Fruit fly (Drosophila melanogaster) whole organism, embryonic: Measurements from ENCODE around the gene CG12010.

Source experiments
- Ada2b ChIP-seq: fragments of 200-800 bp; sonication (Bioruptor generic); IDR thresholded peaks from 2 replicates; pipeline ENCODE4 v1.3.6; 2022; ENCODE audit warnings: missing biosample characterization, missing genetic modification characterization
- CG11504 ChIP-seq: fragments of 200-800 bp; sonication (Bioruptor generic); optimal IDR thresholded peaks from 3 replicates; lab custom pipeline; 2019; ENCODE audit warnings: missing biosample characterization, mild to moderate bottlenecking, missing genetic modification characterization, moderate library complexity
- CG11695 ChIP-seq: fragments of 200-800 bp; sonication (Bioruptor generic); IDR thresholded peaks from 3 replicates; pipeline ENCODE4 v1.3.6; 2022; ENCODE audit warnings: missing biosample characterization, missing genetic modification characterization
- CG12071 ChIP-seq: fragments of 200-800 bp; sonication (Bioruptor generic); optimal IDR thresholded peaks from 3 replicates; lab custom pipeline; 2018; ENCODE audit warnings: missing biosample characterization, mild to moderate bottlenecking, missing genetic modification characterization
- CG15269 ChIP-seq: fragments of 200-800 bp; sonication (Bioruptor generic); optimal IDR thresholded peaks from 2 replicates; lab custom pipeline; 2018; ENCODE audit warnings: missing biosample characterization, mild to moderate bottlenecking, missing genetic modification characterization, moderate library complexity
- CG15696 ChIP-seq: fragments of 200-800 bp; sonication (Bioruptor generic); optimal IDR thresholded peaks from 2 replicates; lab custom pipeline; 2019; ENCODE audit warnings: missing biosample characterization, mild to moderate bottlenecking, missing genetic modification characterization, moderate library complexity
- CG1602 ChIP-seq: fragments of 200-800 bp; sonication (Bioruptor generic); optimal IDR thresholded peaks from 3 replicates; lab custom pipeline; 2016; ENCODE audit warnings: missing biosample characterization, missing genetic modification characterization
- CG17328 ChIP-seq: fragments of 200-800 bp; sonication (Bioruptor generic); IDR thresholded peaks from 2 replicates; pipeline ENCODE4 v1.3.6; 2022; ENCODE audit warnings: missing biosample characterization, missing genetic modification characterization
- CG17612 ChIP-seq: fragments of 200-800 bp; sonication (Bioruptor generic); IDR thresholded peaks from 2 replicates; pipeline ENCODE4 v1.3.6; 2022; ENCODE audit warnings: missing biosample characterization, missing genetic modification characterization
- CG18599 ChIP-seq: fragments of 200-800 bp; sonication (Bioruptor generic); optimal IDR thresholded peaks from 3 replicates; lab custom pipeline; 2017; ENCODE audit warnings: missing biosample characterization, missing genetic modification characterization, mild to moderate bottlenecking, moderate library complexity, missing genetic modification reagents
- CG2889 ChIP-seq: fragments of 200-800 bp; sonication (Bioruptor generic); IDR thresholded peaks from 3 replicates; pipeline ENCODE4 v1.3.6; 2022; ENCODE audit warnings: missing biosample characterization, missing genetic modification characterization
- CG31224 ChIP-seq: fragments of 200-800 bp; sonication (Bioruptor generic); IDR thresholded peaks from 2 replicates; pipeline ENCODE4 v1.3.6; 2022; ENCODE audit warnings: missing biosample characterization, missing genetic modification characterization
- CG32532 ChIP-seq: fragments of 200-800 bp; sonication (Bioruptor generic); IDR thresholded peaks from 2 replicates; pipeline ENCODE4 v1.3.6; 2022; ENCODE audit warnings: missing biosample characterization, missing genetic modification characterization
- CG34224 ChIP-seq: fragments of 200-800 bp; sonication (Bioruptor generic); IDR thresholded peaks from 3 replicates; pipeline ENCODE4 v1.3.6; 2022; ENCODE audit warnings: missing biosample characterization, missing genetic modification characterization; ENCODE audit not compliant: partially characterized antibody
- CG6765 ChIP-seq: fragments of 200-800 bp; sonication (Bioruptor generic); optimal IDR thresholded peaks from 3 replicates; lab custom pipeline; 2017; ENCODE audit warnings: missing biosample characterization, mild to moderate bottlenecking, missing genetic modification characterization
- CG9215 ChIP-seq: fragments of 200-800 bp; sonication (Bioruptor generic); IDR thresholded peaks from 2 replicates; pipeline ENCODE4 v1.3.6; 2022; ENCODE audit warnings: missing biosample characterization, missing genetic modification characterization
- CG9817 ChIP-seq: fragments of 200-800 bp; sonication (Bioruptor generic); optimal IDR thresholded peaks from 2 replicates; lab custom pipeline; 2018; ENCODE audit warnings: missing biosample characterization, mild to moderate bottlenecking, missing genetic modification characterization, moderate library complexity
- Fer1 ChIP-seq: fragments of 200-800 bp; sonication (Bioruptor generic); optimal IDR thresholded peaks from 2 replicates; lab custom pipeline; 2017; ENCODE audit warnings: missing biosample characterization, mild to moderate bottlenecking, missing genetic modification characterization
- HHEX ChIP-seq: fragments of 200-800 bp; sonication (Bioruptor generic); optimal IDR thresholded peaks from 3 replicates; lab custom pipeline; 2017; ENCODE audit warnings: missing biosample characterization, mild to moderate bottlenecking, missing genetic modification characterization, missing genetic modification reagents
- HLH4C ChIP-seq: fragments of 200-800 bp; sonication (Bioruptor generic); IDR thresholded peaks from 3 replicates; pipeline ENCODE4 v1.3.6; 2022; ENCODE audit warnings: missing biosample characterization, missing genetic modification characterization; ENCODE audit not compliant: partially characterized antibody
- Hmr ChIP-seq: fragments of 200-800 bp; sonication (Bioruptor generic); optimal IDR thresholded peaks from 3 replicates; lab custom pipeline; 2017; ENCODE audit warnings: mild to moderate bottlenecking, missing biosample characterization, missing genetic modification reagents, missing genetic modification characterization
- Jarid2 ChIP-seq: fragments of 200-800 bp; sonication (Bioruptor generic); optimal IDR thresholded peaks from 3 replicates; lab custom pipeline; 2017; ENCODE audit warnings: mild to moderate bottlenecking, missing biosample characterization, missing genetic modification reagents, missing genetic modification characterization
- NFAT ChIP-seq: fragments of 200-800 bp; sonication (Bioruptor generic); IDR thresholded peaks from 2 replicates; pipeline ENCODE4 v1.3.6; 2022; ENCODE audit warnings: missing biosample characterization, missing genetic modification characterization
- Rx ChIP-seq: fragments of 200-800 bp; sonication (Bioruptor generic); IDR thresholded peaks from 2 replicates; pipeline ENCODE4 v1.3.6; 2022; ENCODE audit warnings: missing biosample characterization, missing genetic modification characterization
- Sry-β ChIP-seq: fragments of 200-800 bp; sonication (Bioruptor generic); optimal IDR thresholded peaks from 2 replicates; lab custom pipeline; 2018; ENCODE audit warnings: missing biosample characterization, mild to moderate bottlenecking, missing genetic modification characterization, moderate library complexity
- TFAM ChIP-seq: fragments of 200-800 bp; sonication (Bioruptor generic); optimal IDR thresholded peaks from 2 replicates; lab custom pipeline; 2017; ENCODE audit warnings: missing biosample characterization, missing genetic modification characterization, inconsistent platforms
- Xbp1 ChIP-seq: fragments of 200-800 bp; sonication (Bioruptor generic); optimal IDR thresholded peaks from 3 replicates; lab custom pipeline; 2016; ENCODE audit warnings: missing biosample characterization, mild to moderate bottlenecking, missing genetic modification characterization
- Xrp1 ChIP-seq: fragments of 200-800 bp; sonication (Bioruptor generic); IDR thresholded peaks from 2 replicates; pipeline ENCODE4 v1.3.6; 2022; ENCODE audit warnings: missing biosample characterization, missing genetic modification characterization
- ab ChIP-seq: fragments of 200-800 bp; sonication (Bioruptor generic); optimal IDR thresholded peaks from 2 replicates; lab custom pipeline; 2016; ENCODE audit warnings: missing biosample characterization, missing genetic modification characterization
- al ChIP-seq: fragments of 200-800 bp; sonication (Bioruptor generic); IDR thresholded peaks from 2 replicates; pipeline ENCODE4 v1.3.6; 2022; ENCODE audit warnings: missing biosample characterization, missing genetic modification characterization
- bowl ChIP-seq: fragments of 200-800 bp; sonication (Bioruptor generic); IDR thresholded peaks from 2 replicates; pipeline ENCODE4 v1.3.6; 2022; ENCODE audit warnings: missing biosample characterization, missing genetic modification characterization
- bsh ChIP-seq, 2 experiments: fragments of 200-800 bp; sonication (Bioruptor generic); optimal IDR thresholded peaks; 2 replicates each; lab custom pipeline; 2017 to 2018; ENCODE audit warnings: mild to moderate bottlenecking in 2 of 2, missing biosample characterization in 2 of 2, missing genetic modification characterization in 2 of 2, moderate library complexity in 1 of 2
- cato ChIP-seq: fragments of 200-800 bp; sonication (Bioruptor generic); optimal IDR thresholded peaks from 2 replicates; lab custom pipeline; 2016; ENCODE audit warnings: missing biosample characterization, missing genetic modification characterization, borderline replicate concordance
- dan ChIP-seq: fragments of 200-800 bp; sonication (Bioruptor generic); IDR thresholded peaks from 2 replicates; pipeline ENCODE4 v1.3.6; 2022; ENCODE audit warnings: missing biosample characterization, missing genetic modification characterization
- ind ChIP-seq: fragments of 200-800 bp; sonication (Bioruptor generic); optimal IDR thresholded peaks from 3 replicates; lab custom pipeline; 2016; ENCODE audit warnings: missing biosample characterization, missing genetic modification characterization
- jigr1 ChIP-seq: fragments of 200-800 bp; sonication (Bioruptor generic); IDR thresholded peaks from 3 replicates; pipeline ENCODE4 v1.3.6; 2022; ENCODE audit warnings: missing biosample characterization, missing genetic modification characterization
- lov ChIP-seq, 2 experiments: fragments of 200-800 bp in 1 of 2; fragments of >200 bp in 1 of 2; sonication (Bioruptor generic) in 1 of 2; IDR thresholded peaks in 1 of 2; optimal IDR thresholded peaks in 1 of 2; 2 replicates in 1 of 2; 3 replicates in 1 of 2; pipeline versions ENCODE4 v1.3.6 to Lab custom; 2017 to 2022; ENCODE audit warnings: missing biosample characterization in 1 of 2, missing genetic modification characterization in 1 of 2
- nmo ChIP-seq: fragments of 200-800 bp; sonication (Bioruptor generic); optimal IDR thresholded peaks from 2 replicates; lab custom pipeline; 2018; ENCODE audit warnings: missing biosample characterization, mild to moderate bottlenecking, missing genetic modification characterization, moderate library complexity
- otp ChIP-seq: fragments of 200-800 bp; sonication (Bioruptor generic); IDR thresholded peaks from 3 replicates; pipeline ENCODE4, ENCODE4 v1.3.6; 2022; ENCODE audit warnings: missing biosample characterization, missing genetic modification characterization
- sc ChIP-seq, 3 experiments: fragments of >200 bp in 2 of 3; fragments of 200-800 bp in 1 of 3; sonication (Bioruptor generic) in 1 of 3; optimal IDR thresholded peaks; 2 replicates in 2 of 3; 3 replicates in 1 of 3; lab custom pipeline; 2017; ENCODE audit warnings: mild to moderate bottlenecking in 1 of 3, missing biosample characterization in 1 of 3, missing genetic modification characterization in 1 of 3, missing genetic modification reagents in 1 of 3
- sens ChIP-seq: fragments of 200-800 bp; sonication (Bioruptor generic); peaks from one replicate; lab custom pipeline; 2016; ENCODE audit warnings: missing biosample characterization, missing genetic modification characterization
- slou ChIP-seq: fragments of 200-800 bp; sonication (Bioruptor generic); optimal IDR thresholded peaks from 3 replicates; lab custom pipeline; 2016; ENCODE audit warnings: missing biosample characterization, missing genetic modification characterization
- so ChIP-seq: fragments of 200-800 bp; sonication (Bioruptor generic); IDR thresholded peaks from 3 replicates; pipeline ENCODE4 v1.3.6; 2022; ENCODE audit warnings: missing biosample characterization, missing genetic modification characterization
- stc ChIP-seq: fragments of 200-800 bp; sonication (Bioruptor generic); IDR thresholded peaks from 2 replicates; pipeline ENCODE4 v1.3.6; 2022; ENCODE audit warnings: missing biosample characterization, missing genetic modification characterization
- ttk ChIP-seq: fragments of 200-800 bp; sonication (Bioruptor generic); IDR thresholded peaks from 2 replicates; pipeline ENCODE4 v2.1.2; 2022; ENCODE audit warnings: missing biosample characterization, missing genetic modification characterization
- twi ChIP-seq: fragments of 200-800 bp; optimal IDR thresholded peaks from 2 replicates; lab custom pipeline; 2019; ENCODE audit warnings: missing biosample characterization, mild to moderate bottlenecking, missing genetic modification characterization, moderate library complexity
- vvl ChIP-seq: fragments of 200-800 bp; sonication (Bioruptor generic); IDR thresholded peaks from 2 replicates; pipeline ENCODE4 v1.3.6; 2022; ENCODE audit warnings: missing biosample characterization, missing genetic modification characterization
- wor ChIP-seq: fragments of 200-800 bp; sonication (Bioruptor generic); IDR thresholded peaks from 2 replicates; pipeline ENCODE4 v1.3.6; 2022; ENCODE audit warnings: missing biosample characterization, missing genetic modification characterization

Gene CG12010

DNA sequence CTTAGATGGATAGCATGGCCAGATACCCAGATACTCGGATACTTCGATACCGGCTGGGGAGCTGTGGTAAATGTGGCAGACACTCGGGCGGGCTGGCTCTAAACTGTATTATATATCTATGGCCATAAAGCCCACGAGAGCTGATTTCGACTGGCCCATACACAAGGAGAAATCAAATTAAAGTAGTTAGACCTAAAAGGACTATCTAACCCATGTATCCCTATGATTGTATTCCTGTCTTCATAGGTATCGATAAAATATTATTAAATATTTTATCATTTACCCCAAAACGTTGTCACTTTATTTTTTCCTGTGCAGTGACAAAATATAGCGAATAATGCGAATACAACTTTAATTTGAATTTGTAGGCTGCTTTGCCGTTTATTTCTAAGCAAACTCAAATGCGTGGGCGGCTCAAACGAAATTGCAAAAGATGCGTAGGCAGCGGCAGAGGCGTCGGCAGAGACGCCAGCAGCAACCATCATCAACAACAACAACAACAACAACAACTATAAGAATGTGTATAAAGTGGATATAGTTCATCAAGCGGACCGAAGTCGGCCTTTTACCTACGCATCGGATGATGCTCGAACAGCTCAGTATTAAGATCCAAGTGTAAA, 7.9 kb downstream of the CG12010 start (continued):
- TF ChIP-seq CG17612 (GFP tag; lab: Robert Waterston, UW), result 0 out of 2 replicates have a peak, but pooled peaks have one; percentile 41
- TF ChIP-seq CG6765 (GFP tag; lab: Kevin White, UChicago), result no peak
- no peak for TF ChIP-seq lov (optimal IDR thresholded peaks at IDR 0.05; lab: Kevin White, UChicago)
- 0 out of 3 replicates have a peak, but pooled peaks have one; percentile 8 for TF ChIP-seq lov (GFP tag; IDR thresholded peaks at IDR 0.05; lab: Robert Waterston, UW)
- TF ChIP-seq ind (GFP tag; lab: Kevin White, UChicago), result peak; percentile 51
- peak; percentile 50 for TF ChIP-seq Xrp1 (GFP tag; lab: Robert Waterston, UW)
- peak; percentile 74 for TF ChIP-seq NFAT (GFP tag; lab: Robert Waterston, UW)
- peak; percentile 32; the same call in 1 of the 2 replicates for TF ChIP-seq CG9215 (GFP tag; lab: Robert Waterston, UW)
- peak; percentile 16 for TF ChIP-seq HHEX (GFP tag; lab: Kevin White, UChicago)
- TF ChIP-seq CG15269 (tag; lab: Kevin White, UChicago), result peak; percentile 60
- TF ChIP-seq CG17328 (GFP tag; lab: Robert Waterston, UW), result peak; percentile 73
- peak; percentile 12 for TF ChIP-seq Jarid2
- TF ChIP-seq Hmr, result no peak
- no peak for TF ChIP-seq twi (tag; lab: Kevin White, UChicago)
- TF ChIP-seq CG11695 (GFP tag; lab: Robert Waterston, UW), result peak; percentile 69
- TF ChIP-seq Rx (GFP tag; lab: Robert Waterston, UW), result peak; percentile 49; the same call in 1 of the 2 replicates
- TF ChIP-seq nmo (GFP tag; lab: Kevin White, UChicago), result peak; percentile 21
- no peak for TF ChIP-seq dan
- no peak for TF ChIP-seq sc (optimal IDR thresholded peaks at IDR 0.05; lab: Kevin White, UChicago)
- TF ChIP-seq sc (GFP tag; optimal IDR thresholded peaks at IDR 0.05; lab: Kevin White, UChicago), result no peak
- TF ChIP-seq wor, result peak; percentile 13; the same call in 1 of the 2 replicates
- TF ChIP-seq slou (GFP tag; lab: Kevin White, UChicago), result no peak
- TF ChIP-seq ttk (GFP tag; lab: Robert Waterston, UW), result 0 out of 2 replicates have a peak, but pooled peaks have one; percentile 29
- no peak for TF ChIP-seq Sry-β (GFP tag; lab: Kevin White, UChicago)
- TF ChIP-seq bsh (GFP tag; optimal IDR thresholded peaks at IDR 0.05; lab: Kevin White, UChicago), result peak in 1 of 2 experiments; percentile 48
- peak; percentile 49 for TF ChIP-seq Xbp1 (GFP tag; lab: Kevin White, UChicago)
- no peak for TF ChIP-seq HLH4C (GFP tag; lab: Robert Waterston, UW)
- TF ChIP-seq CG2889 (GFP tag; lab: Robert Waterston, UW), result peak; percentile 47; the same call in 1 of the 3 replicates
- TF ChIP-seq CG15696 (tag; lab: Kevin White, UChicago), result no peak
- no peak for TF ChIP-seq TFAM (GFP tag; lab: Kevin White, UChicago)
- TF ChIP-seq CG12071 (GFP tag; lab: Kevin White, UChicago), result peak; percentile 33
- peak; percentile 88 for TF ChIP-seq CG32532 (GFP tag; lab: Robert Waterston, UW)
- TF ChIP-seq CG31224 (GFP tag; lab: Robert Waterston, UW), result peak; percentile 39; the same call in 1 of the 2 replicates
- TF ChIP-seq ab (GFP tag; lab: Kevin White, UChicago), result no peak
- peak; percentile 43; the same call in 1 of the 2 replicates for TF ChIP-seq stc
- TF ChIP-seq Ada2b (GFP tag; lab: Robert Waterston, UW), result peak; percentile 70
- peak; percentile 12 for TF ChIP-seq CG1602
- TF ChIP-seq CG9817 (tag; lab: Kevin White, UChicago), result peak; percentile 44
- peak; percentile 75 for TF ChIP-seq al (GFP tag; lab: Robert Waterston, UW)
- TF ChIP-seq Fer1 (GFP tag; lab: Kevin White, UChicago), result peak; percentile 40
- peak; percentile 57 for TF ChIP-seq vvl (GFP tag; lab: Robert Waterston, UW)
- no peak for TF ChIP-seq bowl (GFP tag; lab: Robert Waterston, UW)
- TF ChIP-seq sens, result peak; percentile 27
- TF ChIP-seq CG11504 (tag; lab: Kevin White, UChicago), result peak; percentile 54
- 0 out of 3 replicates have a peak, but pooled peaks have one; percentile 20 for TF ChIP-seq jigr1 (GFP tag; lab: Robert Waterston, UW)
- no peak for TF ChIP-seq CG18599
- 0 out of 3 replicates have a peak, but pooled peaks have one; percentile 49 for TF ChIP-seq so (GFP tag; lab: Robert Waterston, UW)
- peak; percentile 64; the same call in 2 of the 3 replicates for TF ChIP-seq otp (GFP tag; lab: Robert Waterston, UW)
- no peak for TF ChIP-seq cato (GFP tag; lab: Kevin White, UChicago)
- TF ChIP-seq CG34224, result no peak
